Worm (Caenorhabditis elegans) whole organism, late embryonic: ENCODE measurements around the gene dct-14.

Source experiments
- K02D7.2 ChIP-seq: sonication (generic microtip); optimal IDR thresholded peaks from 2 replicates; lab custom pipeline; 2017; ENCODE audit warnings: mild to moderate bottlenecking, missing genetic modification characterization, missing compliant biosample characterization
- ama-1 ChIP-seq: fragments of 150-350 bp; optimal IDR thresholded peaks from 2 replicates; lab custom pipeline; 2014
- ceh-19 ChIP-seq: fragments of 200-800 bp; sonication (Bioruptor generic); optimal IDR thresholded peaks from 2 replicates; lab custom pipeline; 2018; ENCODE audit warnings: mild to moderate bottlenecking, missing genetic modification characterization, missing compliant biosample characterization
- ceh-30 ChIP-seq: fragments of 150-350 bp; optimal IDR thresholded peaks from 2 replicates; lab custom pipeline; 2014; ENCODE audit warnings: missing biosample characterization, missing genetic modification characterization
- elt-4 ChIP-seq: sonication (generic microtip); optimal IDR thresholded peaks from 2 replicates; lab custom pipeline; 2016; ENCODE audit warnings: missing genetic modification characterization, missing compliant biosample characterization
- ets-4 ChIP-seq: sonication (generic microtip); optimal IDR thresholded peaks from 2 replicates; lab custom pipeline; 2016; ENCODE audit warnings: missing genetic modification characterization, missing compliant biosample characterization
- fkh-10 ChIP-seq: fragments of 150-350 bp; optimal IDR thresholded peaks from 2 replicates; lab custom pipeline; 2014; ENCODE audit warnings: missing biosample characterization, missing genetic modification reagents, missing genetic modification characterization
- mec-3 ChIP-seq: sonication (generic microtip); optimal IDR thresholded peaks from 2 replicates; lab custom pipeline; 2016; ENCODE audit warnings: borderline replicate concordance, missing genetic modification characterization, missing compliant biosample characterization
- nhr-11 ChIP-seq: fragments of 150-350 bp; optimal IDR thresholded peaks from 2 replicates; lab custom pipeline; 2014; ENCODE audit warnings: missing biosample characterization, missing genetic modification characterization
- pros-1 ChIP-seq: fragments of 150-350 bp; optimal IDR thresholded peaks from 2 replicates; lab custom pipeline; 2014; ENCODE audit warnings: missing biosample characterization, missing genetic modification reagents, missing genetic modification characterization

DNA sequence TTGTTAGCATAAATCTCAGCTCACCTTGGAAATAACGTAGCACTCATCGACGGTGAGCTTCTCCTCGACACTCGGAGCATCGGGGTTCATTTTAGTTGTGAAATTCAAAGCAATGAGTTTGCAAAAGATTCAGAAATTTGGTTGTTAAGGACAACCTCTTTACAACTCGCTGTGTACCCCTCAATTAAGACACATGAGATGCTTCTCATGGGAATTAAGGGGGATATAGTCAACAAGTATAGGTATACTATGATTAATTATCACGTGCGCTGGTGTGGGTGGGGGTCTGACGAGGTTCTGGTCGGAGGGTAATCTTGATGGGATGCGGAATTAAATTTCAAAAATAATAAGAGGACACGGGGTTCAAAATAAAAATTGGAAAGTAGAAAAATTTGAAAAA lies at the start of gene dct-14:
- TF ChIP-seq fkh-10 (no peak), pros-1 (tag; lab: Kevin White, UChicago) (no peak), ceh-30 (tag; lab: Kevin White, UChicago) (no peak), mec-3 (tag; lab: Kevin White, UChicago) (no peak), ama-1 (lab: Kevin White, UChicago) (no peak), nhr-11 (tag; lab: Kevin White, UChicago) (no peak), ceh-19 (GFP tag; lab: Kevin White, UChicago) (no peak), K02D7.2 (tag; lab: Kevin White, UChicago) (no peak), ets-4 (tag; lab: Kevin White, UChicago) (no peak), elt-4 (tag; lab: Kevin White, UChicago) (no peak)
